Worm (Caenorhabditis elegans): ENCODE results near the gene K09B3.1.

DNA sequence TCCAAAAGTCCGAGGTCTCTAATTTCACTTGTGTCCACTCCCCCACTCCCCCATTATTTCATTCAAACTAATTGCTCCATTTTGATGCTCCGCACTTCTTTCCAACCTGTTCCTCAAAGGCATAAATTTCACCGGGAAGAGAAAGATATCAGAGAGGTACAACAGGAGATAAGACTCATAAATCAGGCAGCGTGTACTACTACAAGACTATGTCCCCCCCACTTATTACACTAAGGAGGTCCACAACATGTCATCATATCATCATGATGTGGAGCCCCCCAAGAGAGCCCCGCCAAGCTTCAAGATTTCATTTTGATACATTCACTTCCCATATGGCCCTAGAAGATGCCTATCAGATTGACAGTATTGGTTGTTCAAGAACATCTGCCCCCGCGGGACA lies 29.1 kb upstream of the K09B3.1 start:
- TF ChIP-seq ceh-88 (GFP tag; IDR thresholded peaks at IDR 0.05) (no peak), egl-13 (tag; optimal IDR thresholded peaks at IDR 0.05) (no peak), ceh-63 (GFP tag; optimal IDR thresholded peaks at IDR 0.05) (no peak), alr-1 (tag; optimal IDR thresholded peaks at IDR 0.05; ENCODE audit: borderline replicate concordance) (no peak), pqm-1 (tag; optimal IDR thresholded peaks at IDR 0.05) (no peak), aha-1 (tag; optimal IDR thresholded peaks at IDR 0.05) (no peak)

All from whole organism, L1 larva.